Fruit fly (Drosophila melanogaster) whole organism, embryonic: ENCODE data around the gene CG43448.

Source experiments
- Abd-B ChIP-seq: fragments of 200-800 bp; sonication (Bioruptor generic); optimal IDR thresholded peaks from 2 replicates; lab custom pipeline; 2018; ENCODE audit warnings: missing biosample characterization, mild to moderate bottlenecking, missing genetic modification characterization, moderate library complexity
- Ada2b ChIP-seq: fragments of 200-800 bp; sonication (Bioruptor generic); IDR thresholded peaks from 2 replicates; pipeline ENCODE4 v1.3.6; 2022; ENCODE audit warnings: missing biosample characterization, missing genetic modification characterization
- Aef1 ChIP-seq: fragments of 200-800 bp; sonication (Bioruptor generic); IDR thresholded peaks from 3 replicates; pipeline ENCODE4 v1.3.6; 2022; ENCODE audit warnings: missing biosample characterization, missing genetic modification characterization
- CG10462 ChIP-seq: fragments of 200-800 bp; sonication (Bioruptor generic); optimal IDR thresholded peaks from 2 replicates; lab custom pipeline; 2016; ENCODE audit warnings: missing biosample characterization, missing genetic modification characterization
- CG10959 ChIP-seq: fragments of 200-800 bp; sonication (Bioruptor generic); IDR thresholded peaks from 2 replicates; pipeline ENCODE4 v1.3.6; 2022; ENCODE audit warnings: missing biosample characterization, missing genetic modification characterization
- CG11504 ChIP-seq: fragments of 200-800 bp; sonication (Bioruptor generic); optimal IDR thresholded peaks from 3 replicates; lab custom pipeline; 2019; ENCODE audit warnings: missing biosample characterization, mild to moderate bottlenecking, missing genetic modification characterization, moderate library complexity
- CG11560 ChIP-seq: fragments of 200-800 bp; sonication (Bioruptor generic); IDR thresholded peaks from 3 replicates; pipeline ENCODE4 v1.3.6; 2022; ENCODE audit warnings: missing biosample characterization, missing genetic modification characterization
- CG11696 ChIP-seq: fragments of 200-800 bp; sonication (Bioruptor generic); IDR thresholded peaks from 2 replicates; pipeline ENCODE4 v1.3.6; 2022; ENCODE audit warnings: missing biosample characterization, missing genetic modification characterization
- CG12299 ChIP-seq: fragments of 200-800 bp; sonication (Bioruptor generic); optimal IDR thresholded peaks from 2 replicates; lab custom pipeline; 2018; ENCODE audit warnings: missing biosample characterization, mild to moderate bottlenecking, missing genetic modification characterization
- CG12659 ChIP-seq: fragments of 200-800 bp; sonication (Bioruptor generic); optimal IDR thresholded peaks from 3 replicates; lab custom pipeline; 2017; ENCODE audit warnings: mild to moderate bottlenecking, missing biosample characterization, missing genetic modification reagents, missing genetic modification characterization
- CG13894 ChIP-seq: fragments of 200-800 bp; sonication (Bioruptor generic); optimal IDR thresholded peaks from 3 replicates; lab custom pipeline; 2018; ENCODE audit warnings: missing biosample characterization, mild to moderate bottlenecking, missing genetic modification characterization, moderate library complexity
- CG14710 ChIP-seq: fragments of 200-800 bp; sonication (Bioruptor generic); optimal IDR thresholded peaks from 3 replicates; lab custom pipeline; 2019; ENCODE audit warnings: missing biosample characterization, mild to moderate bottlenecking, missing genetic modification characterization, moderate library complexity
- CG17912 ChIP-seq: fragments of 200-800 bp; sonication (Bioruptor generic); optimal IDR thresholded peaks from 2 replicates; lab custom pipeline; 2018; ENCODE audit warnings: missing biosample characterization, mild to moderate bottlenecking, missing genetic modification characterization
- CG1832 ChIP-seq: fragments of 200-800 bp; sonication (Bioruptor generic); optimal IDR thresholded peaks from 2 replicates; lab custom pipeline; 2017; ENCODE audit warnings: missing biosample characterization, mild to moderate bottlenecking, missing genetic modification characterization, inconsistent platforms
- CG2120 ChIP-seq: fragments of 200-800 bp; sonication (Bioruptor generic); optimal IDR thresholded peaks from 3 replicates; lab custom pipeline; 2016; ENCODE audit warnings: missing biosample characterization, missing genetic modification characterization
- CG2875 ChIP-seq: fragments of 200-800 bp; sonication (Bioruptor generic); optimal IDR thresholded peaks from 2 replicates; lab custom pipeline; 2017; ENCODE audit warnings: missing biosample characterization, mild to moderate bottlenecking, missing genetic modification characterization, missing genetic modification reagents
- CG3065 ChIP-seq: fragments of 200-800 bp; sonication (Bioruptor generic); optimal IDR thresholded peaks from 2 replicates; lab custom pipeline; 2016; ENCODE audit warnings: missing biosample characterization, missing genetic modification characterization
- CG33557 ChIP-seq: fragments of 200-800 bp; sonication (Bioruptor generic); optimal IDR thresholded peaks from 2 replicates; lab custom pipeline; 2019; ENCODE audit warnings: missing biosample characterization, mild to moderate bottlenecking, missing genetic modification characterization, moderate library complexity
- CG3407 ChIP-seq: fragments of 200-800 bp; sonication (Bioruptor generic); optimal IDR thresholded peaks from 2 replicates; lab custom pipeline; 2018; ENCODE audit warnings: missing biosample characterization, mild to moderate bottlenecking, missing genetic modification characterization
- CG34376 ChIP-seq: fragments of 200-800 bp; sonication (Bioruptor generic); optimal IDR thresholded peaks from 2 replicates; lab custom pipeline; 2018; ENCODE audit warnings: missing biosample characterization, mild to moderate bottlenecking, missing genetic modification characterization
- CG4617 ChIP-seq: fragments of 200-800 bp; sonication (Bioruptor generic); optimal IDR thresholded peaks from 3 replicates; lab custom pipeline; 2016; ENCODE audit warnings: missing biosample characterization, missing genetic modification characterization, borderline replicate concordance
- CG4730 ChIP-seq: fragments of 200-800 bp; sonication (Bioruptor generic); IDR thresholded peaks from 2 replicates; pipeline ENCODE4 v1.3.6; 2022; ENCODE audit warnings: missing biosample characterization, missing genetic modification characterization
- CG5180 ChIP-seq: fragments of 200-800 bp; sonication (Bioruptor generic); optimal IDR thresholded peaks from 3 replicates; lab custom pipeline; 2017; ENCODE audit warnings: missing biosample characterization, missing genetic modification characterization, mild to moderate bottlenecking, moderate library complexity, missing genetic modification reagents
- CG8388 ChIP-seq: fragments of 200-800 bp; sonication (Bioruptor generic); optimal IDR thresholded peaks from 2 replicates; lab custom pipeline; 2019; ENCODE audit warnings: missing biosample characterization, mild to moderate bottlenecking, missing genetic modification characterization, moderate library complexity
- CG8944 ChIP-seq: fragments of 200-800 bp; sonication (Bioruptor generic); optimal IDR thresholded peaks from 3 replicates; lab custom pipeline; 2016; ENCODE audit warnings: missing biosample characterization, missing genetic modification characterization
- CkIIα-i1 ChIP-seq: fragments of 200-800 bp; sonication (Bioruptor generic); IDR thresholded peaks from 2 replicates; pipeline ENCODE4 v1.3.6; 2022; ENCODE audit warnings: missing biosample characterization, missing genetic modification characterization
- CoRest ChIP-seq: fragments of 200-800 bp; sonication (Bioruptor generic); optimal IDR thresholded peaks from 3 replicates; lab custom pipeline; 2018; ENCODE audit warnings: missing biosample characterization, mild to moderate bottlenecking, missing genetic modification characterization, moderate library complexity
- Deaf1 ChIP-seq: fragments of 200-800 bp; optimal IDR thresholded peaks from 3 replicates; lab custom pipeline; 2019; ENCODE audit warnings: missing biosample characterization, mild to moderate bottlenecking, missing genetic modification characterization, moderate library complexity
- E2f1 ChIP-seq: fragments of 200-800 bp; sonication (Bioruptor generic); IDR thresholded peaks from 2 replicates; pipeline ENCODE4 v1.3.6; 2022; ENCODE audit warnings: missing biosample characterization, missing genetic modification characterization
- Fer1 ChIP-seq: fragments of 200-800 bp; sonication (Bioruptor generic); optimal IDR thresholded peaks from 2 replicates; lab custom pipeline; 2017; ENCODE audit warnings: missing biosample characterization, mild to moderate bottlenecking, missing genetic modification characterization
- H15 ChIP-seq: fragments of 200-800 bp; sonication (Bioruptor generic); IDR thresholded peaks from 3 replicates; pipeline ENCODE4 v1.3.6; 2022; ENCODE audit warnings: missing biosample characterization, missing genetic modification characterization
- HLH3B ChIP-seq: fragments of 200-800 bp; sonication (Bioruptor generic); IDR thresholded peaks from 2 replicates; pipeline ENCODE4 v1.3.6; 2022; ENCODE audit warnings: missing biosample characterization, missing genetic modification characterization
- Mrtf ChIP-seq: fragments of 200-800 bp; sonication (Bioruptor generic); IDR thresholded peaks from 3 replicates; pipeline ENCODE4 v1.3.6; 2022; ENCODE audit warnings: missing biosample characterization, missing genetic modification characterization
- Optix ChIP-seq: fragments of 200-800 bp; sonication (Bioruptor generic); IDR thresholded peaks from 3 replicates; pipeline ENCODE4 v1.3.6; 2022; ENCODE audit warnings: missing biosample characterization, missing genetic modification characterization
- PHDP ChIP-seq: fragments of 200-800 bp; sonication (Bioruptor generic); optimal IDR thresholded peaks from 3 replicates; lab custom pipeline; 2018; ENCODE audit warnings: missing biosample characterization, mild to moderate bottlenecking, missing genetic modification characterization, moderate library complexity
- Spps ChIP-seq: fragments of 200-800 bp; sonication (Bioruptor generic); optimal IDR thresholded peaks from 2 replicates; lab custom pipeline; 2018; ENCODE audit warnings: missing biosample characterization, mild to moderate bottlenecking, missing genetic modification characterization
- br ChIP-seq: fragments of >200 bp; optimal IDR thresholded peaks from 2 replicates; lab custom pipeline; 2017
- cad ChIP-seq: fragments of >200 bp; optimal IDR thresholded peaks from 2 replicates; lab custom pipeline; 2017; ENCODE audit warnings: missing biosample characterization, missing genetic modification characterization
- dmrt99B ChIP-seq: fragments of 200-800 bp; sonication (Bioruptor generic); optimal IDR thresholded peaks from 2 replicates; lab custom pipeline; 2018; ENCODE audit warnings: missing biosample characterization, mild to moderate bottlenecking, missing genetic modification characterization, moderate library complexity
- fd3F ChIP-seq: fragments of 200-800 bp; sonication (Bioruptor generic); optimal IDR thresholded peaks from 2 replicates; lab custom pipeline; 2018; ENCODE audit warnings: missing biosample characterization, mild to moderate bottlenecking, missing genetic modification characterization, moderate library complexity
- h ChIP-seq: fragments of >200 bp; optimal IDR thresholded peaks from 2 replicates; lab custom pipeline; 2017
- jigr1 ChIP-seq: fragments of 200-800 bp; sonication (Bioruptor generic); IDR thresholded peaks from 3 replicates; pipeline ENCODE4 v1.3.6; 2022; ENCODE audit warnings: missing biosample characterization, missing genetic modification characterization
- lmd ChIP-seq: fragments of 200-800 bp; sonication (Bioruptor generic); IDR thresholded peaks from 2 replicates; pipeline ENCODE4 v1.3.6; 2022; ENCODE audit warnings: missing biosample characterization, missing genetic modification characterization
- lov ChIP-seq, 2 experiments: fragments of 200-800 bp in 1 of 2; fragments of >200 bp in 1 of 2; sonication (Bioruptor generic) in 1 of 2; IDR thresholded peaks in 1 of 2; optimal IDR thresholded peaks in 1 of 2; 2 replicates in 1 of 2; 3 replicates in 1 of 2; pipeline versions ENCODE4 v1.3.6 to Lab custom; 2017 to 2022; ENCODE audit warnings: missing biosample characterization in 1 of 2, missing genetic modification characterization in 1 of 2
- mirr ChIP-seq: fragments of 200-800 bp; sonication (Bioruptor generic); optimal IDR thresholded peaks from 3 replicates; lab custom pipeline; 2018; ENCODE audit warnings: missing biosample characterization, mild to moderate bottlenecking, missing genetic modification characterization
- onecut ChIP-seq: fragments of 200-800 bp; sonication (Bioruptor generic); IDR thresholded peaks from 2 replicates; pipeline ENCODE4 v1.3.6; 2022; ENCODE audit warnings: missing biosample characterization, missing genetic modification characterization
- p53 ChIP-seq: fragments of 200-800 bp; sonication (Bioruptor generic); optimal IDR thresholded peaks from 2 replicates; lab custom pipeline; 2016; ENCODE audit warnings: missing biosample characterization, missing genetic modification characterization
- pho ChIP-seq: fragments of 200-800 bp; sonication (Bioruptor generic); optimal IDR thresholded peaks from 2 replicates; lab custom pipeline; 2016; ENCODE audit warnings: missing biosample characterization, missing genetic modification characterization
- schlank ChIP-seq: fragments of 200-800 bp; sonication (Bioruptor generic); optimal IDR thresholded peaks from 2 replicates; lab custom pipeline; 2018; ENCODE audit warnings: missing biosample characterization, mild to moderate bottlenecking, missing genetic modification characterization
- sim ChIP-seq: fragments of 200-800 bp; sonication (Bioruptor generic); IDR thresholded peaks from 2 replicates; pipeline ENCODE4 v1.3.6; 2022; ENCODE audit warnings: missing biosample characterization, missing genetic modification characterization
- tgo ChIP-seq: fragments of 200-800 bp; sonication (Bioruptor generic); IDR thresholded peaks from 3 replicates; pipeline ENCODE4 v1.3.6; 2022; ENCODE audit warnings: missing biosample characterization, missing genetic modification characterization
- tin ChIP-seq: fragments of 200-800 bp; sonication (Bioruptor generic); optimal IDR thresholded peaks from 3 replicates; lab custom pipeline; 2016; ENCODE audit warnings: missing biosample characterization, missing genetic modification characterization

The CG43448 gene

DNA sequence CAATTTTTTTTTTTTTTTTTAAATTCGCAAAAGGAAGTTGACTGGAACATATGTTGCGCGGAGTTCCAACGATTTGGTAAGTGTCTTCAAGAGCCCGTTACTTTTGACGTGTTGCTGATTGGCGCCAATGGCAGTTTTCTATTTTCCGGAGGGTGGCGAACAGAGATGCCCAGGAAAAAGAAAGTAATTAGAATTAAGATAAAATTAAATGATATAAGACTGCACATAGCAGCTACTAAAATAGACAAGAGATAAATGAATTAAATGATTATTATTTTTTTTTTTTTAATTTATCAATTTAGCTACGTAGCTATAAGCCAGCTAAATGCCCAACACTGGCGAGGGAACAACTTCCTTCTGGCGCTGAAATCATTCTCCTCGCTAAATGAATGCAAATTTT is 15.3 kb downstream of the CG43448 start (continued):
- TF ChIP-seq CoRest (no peak), Ada2b (GFP tag; lab: Robert Waterston, UW) (no peak), CG8944 (GFP tag; lab: Kevin White, UChicago) (no peak), CG8388 (GFP tag; lab: Kevin White, UChicago) (peak; percentile 19), CkIIα-i1 (no peak), schlank (tag; lab: Kevin White, UChicago) (no peak), CG12299 (tag; lab: Kevin White, UChicago) (no peak), CG5180 (GFP tag; lab: Kevin White, UChicago) (no peak), HLH3B (GFP tag; lab: Robert Waterston, UW) (0 out of 2 replicates have a peak, but pooled peaks have one; percentile 13), PHDP (tag; lab: Kevin White, UChicago) (peak; percentile 26), h (lab: Kevin White, UChicago) (no peak), CG11560 (no peak), CG4617 (GFP tag; lab: Kevin White, UChicago) (no peak), Fer1 (GFP tag; lab: Kevin White, UChicago) (no peak), CG2120 (GFP tag; lab: Kevin White, UChicago) (peak; percentile 1), CG12659 (GFP tag; lab: Kevin White, UChicago) (no peak), sim (0 out of 2 replicates have a peak, but pooled peaks have one; percentile 42), onecut (GFP tag; lab: Robert Waterston, UW) (no peak), dmrt99B (tag; lab: Kevin White, UChicago) (peak; percentile 13), CG33557 (no peak), Deaf1 (tag; lab: Kevin White, UChicago) (no peak), CG2875 (GFP tag; lab: Kevin White, UChicago) (no peak), Abd-B (GFP tag; lab: Kevin White, UChicago) (no peak), CG10462 (GFP tag; lab: Kevin White, UChicago) (no peak), br (lab: Kevin White, UChicago) (no peak), CG3407 (GFP tag; lab: Kevin White, UChicago) (no peak), CG11696 (GFP tag; lab: Robert Waterston, UW) (no peak), tin (no peak), Spps (tag; lab: Kevin White, UChicago) (no peak), Mrtf (no peak), CG14710 (tag; lab: Kevin White, UChicago) (no peak), tgo (GFP tag; lab: Robert Waterston, UW) (0 out of 3 replicates have a peak, but pooled peaks have one; percentile 16), cad (GFP tag; lab: Kevin White, UChicago) (no peak), fd3F (no peak), Optix (GFP tag; lab: Robert Waterston, UW) (no peak), CG1832 (GFP tag; lab: Kevin White, UChicago) (no peak), E2f1 (GFP tag; lab: Robert Waterston, UW) (no peak), CG34376 (GFP tag; lab: Kevin White, UChicago) (no peak), CG3065 (no peak), Aef1 (GFP tag; lab: Robert Waterston, UW) (no peak), jigr1 (GFP tag; lab: Robert Waterston, UW) (no peak), mirr (no peak), CG11504 (peak; percentile 34), p53 (no peak), lov (optimal IDR thresholded peaks at IDR 0.05; lab: Kevin White, UChicago) (no peak), lov (GFP tag; IDR thresholded peaks at IDR 0.05; lab: Robert Waterston, UW) (0 out of 3 replicates have a peak, but pooled peaks have one; percentile 31), CG10959 (GFP tag; lab: Robert Waterston, UW) (peak; percentile 23; the same call in 1 of the 2 replicates), lmd (GFP tag; lab: Robert Waterston, UW) (no peak), CG13894 (tag; lab: Kevin White, UChicago) (no peak), CG17912 (GFP tag; lab: Kevin White, UChicago) (no peak), H15 (GFP tag; lab: Robert Waterston, UW) (0 out of 3 replicates have a peak, but pooled peaks have one; percentile 14), pho (GFP tag; lab: Kevin White, UChicago) (no peak), CG4730 (no peak)
